Worm (Caenorhabditis elegans) whole organism, mixed stage, embryonic: ENCODE measurements around the gene E02H1.6.

Experiments
- M03D4.4 ChIP-seq: sonication (generic microtip); optimal IDR thresholded peaks from 2 replicates; lab custom pipeline; 2017; ENCODE audit warnings: mild to moderate bottlenecking, missing genetic modification characterization, missing compliant biosample characterization
- bed-3 ChIP-seq: fragments of 200-800 bp; sonication (Bioruptor generic); optimal IDR thresholded peaks from 3 replicates; lab custom pipeline; 2018; ENCODE audit warnings: mild to moderate bottlenecking, missing genetic modification characterization, moderate library complexity, missing compliant biosample characterization
- blmp-1 ChIP-seq: fragments of 150-350 bp; optimal IDR thresholded peaks from 2 replicates; lab custom pipeline; 2014; ENCODE audit warnings: missing biosample characterization, missing genetic modification characterization
- ceh-39 ChIP-seq: fragments of 150-350 bp; optimal IDR thresholded peaks from 2 replicates; lab custom pipeline; 2014; ENCODE audit warnings: missing biosample characterization, missing genetic modification characterization
- ceh-43 ChIP-seq: fragments of 200-800 bp; sonication (Bioruptor generic); optimal IDR thresholded peaks from 2 replicates; lab custom pipeline; 2018; ENCODE audit warnings: mild to moderate bottlenecking, missing genetic modification characterization, moderate library complexity, missing compliant biosample characterization
- ceh-83 ChIP-seq: fragments of 200-800 bp; sonication (Bioruptor generic); optimal IDR thresholded peaks from 2 replicates; lab custom pipeline; 2018; ENCODE audit warnings: mild to moderate bottlenecking, missing genetic modification characterization, missing compliant biosample characterization
- ces-1 ChIP-seq: fragments of 150-350 bp; optimal IDR thresholded peaks from 2 replicates; lab custom pipeline; 2014; ENCODE audit warnings: missing biosample characterization, missing genetic modification reagents, missing genetic modification characterization
- cnd-1 ChIP-seq: fragments of 200-800 bp; sonication (Bioruptor generic); optimal IDR thresholded peaks from 2 replicates; lab custom pipeline; 2018; ENCODE audit warnings: mild to moderate bottlenecking, missing genetic modification characterization, missing compliant biosample characterization
- drap-1 ChIP-seq: fragments of 200-800 bp; sonication (Bioruptor generic); optimal IDR thresholded peaks from 3 replicates; lab custom pipeline; 2018; ENCODE audit warnings: mild to moderate bottlenecking, missing genetic modification characterization, missing compliant biosample characterization
- elt-1 ChIP-seq: sonication (generic microtip); optimal IDR thresholded peaks from 2 replicates; lab custom pipeline; 2017; ENCODE audit warnings: missing genetic modification characterization, mild to moderate bottlenecking, missing compliant biosample characterization, antibody characterized with exemption, moderate library complexity, borderline replicate concordance; ENCODE audit not compliant: insufficient read depth
- elt-3 ChIP-seq: fragments of 150-350 bp; optimal IDR thresholded peaks from 2 replicates; lab custom pipeline; 2014; ENCODE audit warnings: missing biosample characterization, missing genetic modification characterization
- flh-1 ChIP-seq: fragments of 200-800 bp; sonication (Bioruptor generic); optimal IDR thresholded peaks from 2 replicates; lab custom pipeline; 2018; ENCODE audit warnings: mild to moderate bottlenecking, missing genetic modification characterization, moderate library complexity, missing compliant biosample characterization
- ham-2 ChIP-seq: fragments of 200-800 bp; sonication (Bioruptor generic); optimal IDR thresholded peaks from 2 replicates; lab custom pipeline; 2018; ENCODE audit warnings: mild to moderate bottlenecking, missing genetic modification characterization, missing compliant biosample characterization
- hlh-1 ChIP-seq: fragments of 150-350 bp; optimal IDR thresholded peaks from 2 replicates; lab custom pipeline; 2014; ENCODE audit warnings: missing biosample characterization, missing genetic modification reagents, missing genetic modification characterization
- lin-13 ChIP-seq: fragments of 150-350 bp; optimal IDR thresholded peaks from 2 replicates; lab custom pipeline; 2014; ENCODE audit warnings: missing biosample characterization, missing genetic modification characterization
- lin-32 ChIP-seq: fragments of 200-800 bp; sonication (Bioruptor generic); optimal IDR thresholded peaks from 2 replicates; lab custom pipeline; 2018; ENCODE audit warnings: mild to moderate bottlenecking, missing genetic modification characterization, missing compliant biosample characterization
- lsy-2 ChIP-seq: fragments of 150-350 bp; optimal IDR thresholded peaks from 2 replicates; lab custom pipeline; 2014; ENCODE audit warnings: missing biosample characterization, missing genetic modification characterization
- mab-5 ChIP-seq: fragments of 150-350 bp; optimal IDR thresholded peaks from 2 replicates; lab custom pipeline; 2014; ENCODE audit warnings: missing biosample characterization, missing genetic modification characterization
- mep-1 ChIP-seq: fragments of 150-350 bp; optimal IDR thresholded peaks from 2 replicates; lab custom pipeline; 2017; ENCODE audit warnings: missing biosample characterization, missing genetic modification reagents, missing genetic modification characterization, inconsistent platforms
- mls-2 ChIP-seq: sonication (generic microtip); optimal IDR thresholded peaks from 2 replicates; lab custom pipeline; 2016; ENCODE audit warnings: mild to moderate bottlenecking, missing genetic modification characterization, moderate library complexity, missing compliant biosample characterization
- nhr-12 ChIP-seq: fragments of 150-350 bp; optimal IDR thresholded peaks from 2 replicates; lab custom pipeline; 2014; ENCODE audit warnings: missing biosample characterization, missing genetic modification characterization
- nhr-2 ChIP-seq: fragments of 150-350 bp; optimal IDR thresholded peaks from 2 replicates; lab custom pipeline; 2014; ENCODE audit warnings: missing biosample characterization, missing genetic modification characterization
- nhr-237 ChIP-seq: fragments of 150-350 bp; optimal IDR thresholded peaks from 2 replicates; lab custom pipeline; 2014; ENCODE audit warnings: missing biosample characterization, missing genetic modification characterization
- nhr-28 ChIP-seq: fragments of 150-350 bp; optimal IDR thresholded peaks from 2 replicates; lab custom pipeline; 2014; ENCODE audit warnings: missing biosample characterization, missing genetic modification characterization
- nhr-76 ChIP-seq: sonication (generic microtip); optimal IDR thresholded peaks from 2 replicates; lab custom pipeline; 2017; ENCODE audit warnings: missing biosample characterization, missing genetic modification characterization
- pha-4 ChIP-seq: fragments of 150-350 bp; optimal IDR thresholded peaks from 2 replicates; lab custom pipeline; 2018; ENCODE audit warnings: missing biosample characterization, missing genetic modification reagents, missing genetic modification characterization
- sem-2 ChIP-seq: fragments of 200-800 bp; sonication (Bioruptor generic); optimal IDR thresholded peaks from 2 replicates; lab custom pipeline; 2018; ENCODE audit warnings: mild to moderate bottlenecking, missing genetic modification characterization, missing compliant biosample characterization
- snpc-4 ChIP-seq: fragments of 150-350 bp; optimal IDR thresholded peaks from 2 replicates; lab custom pipeline; 2014; ENCODE audit warnings: missing biosample characterization, missing genetic modification characterization
- sptf-1 ChIP-seq: sonication (generic microtip); optimal IDR thresholded peaks from 2 replicates; lab custom pipeline; 2017; ENCODE audit warnings: mild to moderate bottlenecking, missing genetic modification characterization, moderate library complexity, missing compliant biosample characterization
- tbx-8 ChIP-seq: fragments of 200-800 bp; sonication (Bioruptor generic); optimal IDR thresholded peaks from 2 replicates; lab custom pipeline; 2018; ENCODE audit warnings: mild to moderate bottlenecking, missing genetic modification characterization, moderate library complexity, missing compliant biosample characterization
- unc-120 ChIP-seq: sonication (generic microtip); optimal IDR thresholded peaks from 2 replicates; lab custom pipeline; 2017; ENCODE audit warnings: missing genetic modification characterization, missing compliant biosample characterization; ENCODE audit not compliant: poor library complexity, severe bottlenecking
- unc-39 ChIP-seq: fragments of 150-350 bp; optimal IDR thresholded peaks from 2 replicates; lab custom pipeline; 2014; ENCODE audit warnings: missing biosample characterization, missing genetic modification characterization
- unc-62 ChIP-seq: fragments of 150-350 bp; optimal IDR thresholded peaks from 2 replicates; lab custom pipeline; 2014; ENCODE audit warnings: missing biosample characterization, missing genetic modification reagents, missing genetic modification characterization
- zip-8 ChIP-seq: fragments of 150-350 bp; optimal IDR thresholded peaks from 2 replicates; lab custom pipeline; 2014; ENCODE audit warnings: missing biosample characterization, missing genetic modification characterization
- ztf-11 ChIP-seq: fragments of 150-350 bp; optimal IDR thresholded peaks from 2 replicates; lab custom pipeline; 2014; ENCODE audit warnings: missing biosample characterization, missing genetic modification characterization

The E02H1.6 gene

DNA sequence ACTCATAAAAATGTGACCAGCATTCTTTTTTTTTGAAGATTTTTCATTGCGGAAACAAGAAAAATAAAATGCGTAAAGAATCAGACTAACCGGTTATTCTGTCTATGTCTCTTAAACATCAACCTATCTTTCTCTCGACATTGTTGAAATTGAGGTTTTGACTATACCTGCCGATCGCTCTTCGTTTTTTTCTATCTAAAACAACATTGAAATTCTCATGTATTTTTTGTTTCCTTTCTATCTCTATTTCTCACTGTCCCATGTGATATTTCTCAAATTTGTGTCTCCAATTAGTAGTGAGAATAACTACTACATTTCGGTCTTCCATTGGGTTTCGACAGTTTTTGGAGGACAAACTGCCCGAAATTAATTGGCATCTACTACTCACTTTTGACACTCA lies 35.6 kb upstream of the E02H1.6 start:
- TF ChIP-seq pha-4 (tag; lab: Kevin White, UChicago) (no peak), ceh-39 (tag; lab: Kevin White, UChicago) (no peak), unc-120 (tag; lab: Kevin White, UChicago) (no peak)

DNA sequence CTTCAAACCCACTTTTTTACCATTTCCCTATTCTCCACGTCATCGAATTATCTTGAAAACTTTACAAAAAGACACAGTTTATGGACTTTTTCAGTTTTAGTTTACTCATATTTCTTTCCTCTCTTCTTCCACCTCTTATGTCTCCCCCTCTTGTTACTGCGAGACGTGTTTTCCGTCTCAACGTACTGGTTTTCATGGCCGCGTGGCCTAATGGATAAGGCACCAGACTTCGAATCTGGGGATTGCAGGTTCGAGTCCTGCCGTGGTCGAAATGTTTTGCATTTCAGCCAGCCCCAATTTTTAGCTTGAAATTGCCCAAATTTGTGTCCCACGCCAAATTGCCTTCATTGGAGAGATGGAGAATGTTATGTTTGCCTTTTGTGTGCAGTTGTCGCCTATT lies 30.5 kb upstream of the E02H1.6 start:
- TF ChIP-seq cnd-1 (tag; lab: Kevin White, UChicago) (peak; percentile 93), unc-120 (tag; lab: Kevin White, UChicago) (peak; percentile 84), nhr-76 (no peak), blmp-1 (no peak), ztf-11 (tag; lab: Kevin White, UChicago) (peak; percentile 22), snpc-4 (tag; lab: Kevin White, UChicago) (no peak), hlh-1 (tag; lab: Kevin White, UChicago) (peak; percentile 23), zip-8 (no peak), bed-3 (GFP tag; lab: Kevin White, UChicago) (peak; percentile 85), lin-32 (GFP tag; lab: Kevin White, UChicago) (peak; percentile 86), unc-39 (tag; lab: Kevin White, UChicago) (peak; percentile 57), nhr-28 (no peak), sptf-1 (tag; lab: Kevin White, UChicago) (peak; percentile 95), mep-1 (tag; lab: Kevin White, UChicago) (peak; percentile 6), nhr-237 (tag; lab: Kevin White, UChicago) (no peak), elt-3 (tag; lab: Kevin White, UChicago) (no peak), pha-4 (tag; lab: Kevin White, UChicago) (no peak), ceh-43 (GFP tag; lab: Kevin White, UChicago) (peak; percentile 90), M03D4.4 (tag; lab: Kevin White, UChicago) (peak; percentile 94), ces-1 (peak; percentile 21), mab-5 (no peak), ceh-39 (tag; lab: Kevin White, UChicago) (no peak), mls-2 (peak; percentile 95), elt-1 (no peak), lin-13 (tag; lab: Kevin White, UChicago) (no peak), nhr-2 (tag; lab: Kevin White, UChicago) (no peak), tbx-8 (peak; percentile 85), nhr-12 (tag; lab: Kevin White, UChicago) (no peak), ham-2 (GFP tag; lab: Kevin White, UChicago) (peak; percentile 75), lsy-2 (tag; lab: Kevin White, UChicago) (no peak), ceh-83 (GFP tag; lab: Kevin White, UChicago) (peak; percentile 91), flh-1 (GFP tag; lab: Kevin White, UChicago) (peak; percentile 79), sem-2 (GFP tag; lab: Kevin White, UChicago) (peak; percentile 90), drap-1 (peak; percentile 92), unc-62 (GFP tag; lab: Kevin White, UChicago) (peak; percentile 17)

DNA sequence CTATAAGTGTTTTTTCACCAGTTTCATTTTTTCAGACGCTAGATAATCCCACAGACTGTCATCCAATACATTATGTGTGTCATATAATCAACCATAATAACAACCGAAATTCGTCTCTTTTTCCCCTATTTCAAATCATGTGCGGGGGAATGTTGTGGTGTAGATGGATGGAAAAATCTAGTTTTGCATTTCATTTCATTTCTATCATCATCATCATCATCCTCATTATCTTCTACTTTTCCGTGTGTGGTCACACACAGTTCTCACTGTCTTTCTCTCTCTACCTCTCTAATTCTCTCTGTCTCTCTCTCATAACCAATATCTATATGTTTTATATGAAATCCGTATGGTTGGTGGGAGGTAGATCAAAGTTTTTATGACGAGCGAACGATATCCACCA lies 23.1 kb upstream of the E02H1.6 start:
- TF ChIP-seq tbx-8 (no peak), hlh-1 (tag; lab: Kevin White, UChicago) (no peak), mab-5 (no peak), blmp-1 (peak; percentile 22)

DNA sequence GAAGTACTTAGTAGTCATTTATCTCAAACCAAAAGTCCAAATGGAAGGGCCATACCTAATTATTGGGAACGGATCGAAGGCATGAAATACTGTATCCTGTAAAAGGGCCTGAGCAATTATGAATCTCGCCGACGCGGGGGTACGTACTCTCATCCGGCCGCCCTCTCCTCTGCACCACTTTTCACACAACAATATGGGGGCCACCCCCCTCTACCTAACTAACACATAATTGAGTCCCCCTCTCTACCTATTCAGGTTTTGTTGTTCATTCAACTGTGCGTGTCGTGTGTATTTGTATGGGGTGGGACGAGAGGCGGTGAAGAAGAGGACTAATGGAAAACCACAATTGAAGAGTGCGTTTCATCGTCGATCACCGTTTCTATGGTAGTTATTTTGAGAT lies 22.1 kb upstream of the E02H1.6 start:
- TF ChIP-seq ham-2 (GFP tag; lab: Kevin White, UChicago): peak; percentile 12
- TF ChIP-seq mab-5: no peak
- peak; percentile 77 for TF ChIP-seq ceh-43 (GFP tag; lab: Kevin White, UChicago)
- TF ChIP-seq sptf-1 (tag; lab: Kevin White, UChicago): peak; percentile 69
- TF ChIP-seq drap-1: peak; percentile 13
- no peak for TF ChIP-seq nhr-76
- peak; percentile 59 for TF ChIP-seq mls-2
- no peak for TF ChIP-seq zip-8
- no peak for TF ChIP-seq ztf-11 (tag; lab: Kevin White, UChicago)
- TF ChIP-seq, all 35 proteins: peak for 5
